Worm (Caenorhabditis elegans): ENCODE results near the gene nhr-275.

DNA sequence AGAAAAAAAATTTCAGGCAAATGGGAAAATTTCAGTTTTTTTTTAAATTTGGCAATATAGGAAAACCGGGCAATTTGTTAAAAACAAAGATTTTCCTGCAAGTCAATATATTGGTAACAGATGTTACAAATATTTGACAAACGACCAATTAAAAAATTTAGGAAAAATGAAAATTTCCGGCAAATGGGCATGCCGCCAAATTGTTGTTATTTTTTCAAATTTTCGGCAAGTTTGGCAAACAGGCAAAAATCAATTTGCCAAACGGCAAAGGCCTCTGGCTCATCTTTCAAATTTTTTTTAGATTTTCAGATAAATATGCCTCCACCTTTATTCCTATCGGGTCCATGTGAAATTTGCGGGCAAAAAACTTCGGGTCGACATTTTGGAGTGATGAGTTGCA, 45.1 kb downstream of the nhr-275 start, which contains the start of gene nhr-128:
- TF ChIP-seq elt-2 (tag; optimal IDR thresholded peaks at IDR 0.05) (no peak), nhr-11 (tag; optimal IDR thresholded peaks at IDR 0.05) (no peak), ceh-82 (tag; optimal IDR thresholded peaks at IDR 0.05) (no peak), ets-5 (GFP tag; IDR thresholded peaks at IDR 0.05) (no peak), zip-4 (GFP tag; optimal IDR thresholded peaks at IDR 0.05) (no peak), ztf-11 (tag; optimal IDR thresholded peaks at IDR 0.05) (no peak), snpc-4 (tag; optimal IDR thresholded peaks at IDR 0.05) (no peak)
